Worm (Caenorhabditis elegans) whole organism, L3 larva: ENCODE data around the gene T26C5.4.

Experiments
- R02D3.7 ChIP-seq: fragments of 150-350 bp; optimal IDR thresholded peaks from 2 replicates; lab custom pipeline; 2014; ENCODE audit warnings: missing biosample characterization, missing genetic modification characterization
- ZK546.5 ChIP-seq: sonication (generic microtip); optimal IDR thresholded peaks from 2 replicates; lab custom pipeline; 2017; ENCODE audit warnings: missing biosample characterization, missing genetic modification characterization
- aly-2 ChIP-seq: fragments of 150-350 bp; optimal IDR thresholded peaks from 2 replicates; lab custom pipeline; 2014; ENCODE audit warnings: missing biosample characterization, missing genetic modification characterization
- ama-1 ChIP-seq: fragments of 150-350 bp; optimal IDR thresholded peaks from 2 replicates; lab custom pipeline; 2018
- ceh-28 ChIP-seq: fragments of 150-350 bp; optimal IDR thresholded peaks from 2 replicates; lab custom pipeline; 2014; ENCODE audit warnings: missing biosample characterization, missing genetic modification reagents, missing genetic modification characterization
- ceh-82 ChIP-seq: fragments of 150-350 bp; optimal IDR thresholded peaks from 2 replicates; lab custom pipeline; 2014; ENCODE audit warnings: missing biosample characterization, missing genetic modification characterization
- ceh-9 ChIP-seq: sonication (generic microtip); optimal IDR thresholded peaks from 2 replicates; lab custom pipeline; 2018; ENCODE audit warnings: missing biosample characterization, missing genetic modification characterization
- daf-12 ChIP-seq: fragments of 150-350 bp; optimal IDR thresholded peaks from 2 replicates; lab custom pipeline; 2014; ENCODE audit warnings: missing biosample characterization, missing genetic modification reagents, missing genetic modification characterization
- egl-27 ChIP-seq: sonication (generic microtip); optimal IDR thresholded peaks from 4 replicates; lab custom pipeline; 2017; ENCODE audit warnings: missing biosample characterization, missing genetic modification reagents, missing genetic modification characterization
- egl-5 ChIP-seq: fragments of 150-350 bp; optimal IDR thresholded peaks from 2 replicates; lab custom pipeline; 2017; ENCODE audit warnings: missing biosample characterization, missing genetic modification reagents, missing genetic modification characterization, inconsistent platforms
- elt-2 ChIP-seq: sonication (generic microtip); optimal IDR thresholded peaks from 2 replicates; lab custom pipeline; 2016; ENCODE audit warnings: missing genetic modification reagents, mild to moderate bottlenecking, missing genetic modification characterization, missing compliant biosample characterization
- elt-3 ChIP-seq, 3 experiments: fragments of 150-350 bp in 1 of 3; sonication (generic microtip) in 2 of 3; optimal IDR thresholded peaks; 2 replicates in 2 of 3; 4 replicates in 1 of 3; lab custom pipeline; 2014 to 2017; ENCODE audit warnings: missing biosample characterization in 3 of 3, missing genetic modification characterization in 3 of 3
- eor-1 ChIP-seq, 2 experiments: fragments of 150-350 bp; optimal IDR thresholded peaks; 2 replicates each; lab custom pipeline; 2014 to 2018; ENCODE audit warnings: missing biosample characterization in 2 of 2, missing genetic modification characterization in 2 of 2
- fkh-10 ChIP-seq: sonication (generic microtip); optimal IDR thresholded peaks from 2 replicates; lab custom pipeline; 2017; ENCODE audit warnings: missing biosample characterization, missing genetic modification reagents, missing genetic modification characterization
- hmg-11 ChIP-seq: sonication (generic microtip); optimal IDR thresholded peaks from 2 replicates; lab custom pipeline; 2016; ENCODE audit warnings: missing genetic modification characterization, missing compliant biosample characterization
- jun-1 ChIP-seq: fragments of 150-350 bp; optimal IDR thresholded peaks from 2 replicates; lab custom pipeline; 2014; ENCODE audit warnings: missing biosample characterization, missing genetic modification reagents, missing genetic modification characterization
- lin-15B ChIP-seq: fragments of 150-350 bp; optimal IDR thresholded peaks from 2 replicates; lab custom pipeline; 2014; ENCODE audit warnings: missing biosample characterization, missing genetic modification characterization
- lin-39 ChIP-seq: fragments of 150-350 bp; optimal IDR thresholded peaks from 2 replicates; lab custom pipeline; 2018; ENCODE audit warnings: missing biosample characterization, missing genetic modification reagents, missing genetic modification characterization
- lsy-12 ChIP-seq: sonication (generic microtip); optimal IDR thresholded peaks from 2 replicates; lab custom pipeline; 2016; ENCODE audit warnings: mild to moderate bottlenecking, missing genetic modification characterization, missing compliant biosample characterization
- mdl-1 ChIP-seq: fragments of 150-350 bp; optimal IDR thresholded peaks from 2 replicates; lab custom pipeline; 2014; ENCODE audit warnings: missing biosample characterization, missing genetic modification characterization
- mml-1 ChIP-seq: fragments of 150-350 bp; sonication (generic microtip); optimal IDR thresholded peaks from 3 replicates; lab custom pipeline; 2014; ENCODE audit warnings: missing biosample characterization, missing genetic modification characterization
- nfya-1 ChIP-seq: sonication (generic microtip); optimal IDR thresholded peaks from 2 replicates; lab custom pipeline; 2017; ENCODE audit warnings: missing genetic modification characterization, mild to moderate bottlenecking, missing compliant biosample characterization, antibody characterized with exemption, moderate library complexity; ENCODE audit not compliant: insufficient read depth
- nhr-11 ChIP-seq: fragments of 150-350 bp; optimal IDR thresholded peaks from 2 replicates; lab custom pipeline; 2014; ENCODE audit warnings: missing biosample characterization, missing genetic modification characterization
- nhr-12 ChIP-seq: fragments of 150-350 bp; optimal IDR thresholded peaks from 2 replicates; lab custom pipeline; 2014; ENCODE audit warnings: missing biosample characterization, missing genetic modification characterization
- nhr-237 ChIP-seq: fragments of 150-350 bp; optimal IDR thresholded peaks from 2 replicates; lab custom pipeline; 2014; ENCODE audit warnings: missing biosample characterization, missing genetic modification characterization
- nhr-25 ChIP-seq: sonication (generic microtip); optimal IDR thresholded peaks from 2 replicates; lab custom pipeline; 2017; ENCODE audit warnings: missing biosample characterization, missing genetic modification characterization
- nhr-28 ChIP-seq: fragments of 150-350 bp; optimal IDR thresholded peaks from 2 replicates; lab custom pipeline; 2014; ENCODE audit warnings: missing biosample characterization, missing genetic modification characterization
- nhr-43 ChIP-seq: sonication (generic microtip); optimal IDR thresholded peaks from 2 replicates; lab custom pipeline; 2016; ENCODE audit warnings: mild to moderate bottlenecking, missing genetic modification characterization, missing compliant biosample characterization; ENCODE audit not compliant: poor library complexity, severe bottlenecking
- nhr-76 ChIP-seq: fragments of 150-350 bp; sonication (generic microtip); optimal IDR thresholded peaks from 5 replicates; lab custom pipeline; 2014; ENCODE audit warnings: missing biosample characterization, missing genetic modification characterization
- nhr-77 ChIP-seq: fragments of 150-350 bp; optimal IDR thresholded peaks from 2 replicates; lab custom pipeline; 2014; ENCODE audit warnings: missing biosample characterization, missing genetic modification characterization
- pha-4 ChIP-seq: fragments of 150-350 bp; optimal IDR thresholded peaks from 2 replicates; lab custom pipeline; 2014; ENCODE audit warnings: missing biosample characterization, missing genetic modification reagents, missing genetic modification characterization
- sea-2 ChIP-seq: fragments of 150-350 bp; sonication (generic microtip); optimal IDR thresholded peaks from 4 replicates; lab custom pipeline; 2014; ENCODE audit warnings: missing biosample characterization, missing genetic modification reagents, missing genetic modification characterization
- skn-1 ChIP-seq: fragments of 150-350 bp; optimal IDR thresholded peaks from 2 replicates; lab custom pipeline; 2014; ENCODE audit warnings: missing biosample characterization, missing genetic modification characterization
- tbx-2 ChIP-seq: sonication (generic microtip); optimal IDR thresholded peaks from 2 replicates; lab custom pipeline; 2016; ENCODE audit warnings: mild to moderate bottlenecking, missing genetic modification characterization, missing compliant biosample characterization
- unc-62 ChIP-seq: fragments of 150-350 bp; sonication (generic microtip); optimal IDR thresholded peaks from 4 replicates; lab custom pipeline; 2014; ENCODE audit warnings: missing biosample characterization, missing genetic modification reagents, missing genetic modification characterization
- ztf-11 ChIP-seq: fragments of 150-350 bp; optimal IDR thresholded peaks from 2 replicates; lab custom pipeline; 2014; ENCODE audit warnings: missing biosample characterization, missing genetic modification characterization

T26C5.4 gene

DNA sequence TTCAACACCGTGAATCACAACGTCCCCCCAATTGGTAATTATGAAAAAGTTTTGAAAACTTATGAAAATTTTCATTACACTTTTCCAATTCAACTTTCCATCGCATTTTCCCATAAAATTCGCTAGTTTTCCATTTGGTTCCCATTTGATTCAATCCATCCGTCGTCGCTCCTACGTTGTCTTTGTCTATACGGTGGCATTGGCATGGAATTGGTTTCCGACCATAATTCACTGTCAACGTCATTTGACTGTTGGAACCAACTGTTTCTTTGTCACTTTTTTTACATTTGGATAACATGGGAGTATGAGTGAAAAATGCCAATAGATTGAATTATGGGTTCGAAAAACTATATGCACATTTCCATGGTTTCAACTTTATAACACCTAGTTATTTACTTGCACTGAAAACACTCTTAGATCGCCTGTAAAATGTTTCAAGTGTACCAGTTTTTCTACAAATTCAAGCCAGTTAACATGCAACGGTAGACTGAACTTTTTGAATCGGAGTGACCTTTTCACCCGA lies 7.8 kb upstream of the T26C5.4 start:
- TF ChIP-seq mdl-1 (tag; lab: Kevin White, UChicago) (no peak), nhr-11 (no peak), nhr-28 (no peak), lin-15B (no peak), sea-2 (GFP tag; lab: Kevin White, UChicago) (no peak), nhr-237 (tag; lab: Kevin White, UChicago) (no peak), aly-2 (tag; lab: Kevin White, UChicago) (no peak), skn-1 (no peak), egl-27 (tag; lab: Kevin White, UChicago) (no peak), nhr-76 (tag; lab: Kevin White, UChicago) (no peak), nfya-1 (tag; lab: Kevin White, UChicago) (no peak), ztf-11 (tag; lab: Kevin White, UChicago) (no peak), ceh-82 (tag; lab: Kevin White, UChicago) (no peak), tbx-2 (tag; lab: Kevin White, UChicago) (no peak), ZK546.5 (tag; lab: Kevin White, UChicago) (no peak), jun-1 (tag; lab: Kevin White, UChicago) (no peak), fkh-10 (GFP tag; lab: Kevin White, UChicago) (no peak), lsy-12 (tag; lab: Kevin White, UChicago) (no peak), egl-5 (no peak), mml-1 (tag; lab: Kevin White, UChicago) (no peak)
- TF ChIP-seq, all 47 proteins: peak for 0

- TF ChIP-seq pha-4 (tag; lab: Kevin White, UChicago), result no peak
- TF ChIP-seq mml-1 (tag; lab: Kevin White, UChicago), result no peak
- no peak for TF ChIP-seq lsy-12 (tag; lab: Kevin White, UChicago)
- no peak for TF ChIP-seq eor-1 (tag; optimal IDR thresholded peaks at IDR 0.05; lab: Kevin White, UChicago)
- no peak for TF ChIP-seq ceh-9 (tag; lab: Kevin White, UChicago)
Measured at ce11 chrII:9254187-9254586, 3.9 kb upstream of the T26C5.4 start, which contains the start of gene nlp-82. Gene nlp-82 (minus strand): TSS chrII:9254287.

ce11 chrII:9251529-9251928 lies 1.2 kb upstream of the T26C5.4 start:
- TF ChIP-seq nhr-25 (tag; lab: Kevin White, UChicago), result peak; percentile 19
- no peak for TF ChIP-seq egl-5
- TF ChIP-seq eor-1 (tag; optimal IDR thresholded peaks at IDR 0.05; lab: Kevin White, UChicago), result no peak
- no peak for TF ChIP-seq nhr-12 (tag; lab: Kevin White, UChicago)
- no peak for TF ChIP-seq nhr-77
- no peak for TF ChIP-seq ceh-28 (tag; lab: Kevin White, UChicago)

DNA sequence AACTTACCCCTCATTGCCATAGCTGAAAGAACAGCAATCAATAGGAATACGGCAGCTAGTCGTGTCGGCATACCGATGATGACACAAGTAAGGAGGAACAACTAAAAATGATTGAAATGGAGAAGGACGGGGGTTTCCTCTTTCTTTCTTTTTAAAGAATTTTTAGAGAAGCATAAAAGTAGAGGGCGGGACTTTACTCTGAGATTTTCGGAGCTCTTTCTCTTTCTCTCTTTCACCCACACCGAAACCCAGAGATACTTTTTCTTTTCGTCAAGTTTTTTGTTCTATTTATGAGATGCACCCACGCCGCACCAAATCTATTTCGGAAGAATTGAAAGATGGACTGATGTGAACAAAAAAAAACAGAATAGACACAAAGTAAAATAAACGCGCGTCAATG lies 3.7 kb downstream of the T26C5.4 start, which contains the start of gene T26C5.5:
TSS of gene T26C5.5 (minus strand) at position 101 of the 400 bp plus-strand sequence.
- no peak for TF ChIP-seq egl-5
- TF ChIP-seq eor-1 (tag; optimal IDR thresholded peaks at IDR 0.05; lab: Kevin White, UChicago), result no peak
- TF ChIP-seq lin-39 (tag; lab: Kevin White, UChicago), result no peak
- no peak for TF ChIP-seq nhr-77
- TF ChIP-seq ztf-11 (tag; lab: Kevin White, UChicago), result no peak
- TF ChIP-seq unc-62, result no peak
- TF ChIP-seq ZK546.5 (tag; lab: Kevin White, UChicago), result no peak
- TF ChIP-seq nhr-25 (tag; lab: Kevin White, UChicago), result no peak
- TF ChIP-seq daf-12 (tag; lab: Kevin White, UChicago), result no peak
- no peak for TF ChIP-seq aly-2 (tag; lab: Kevin White, UChicago)
- no peak for TF ChIP-seq elt-3 (tag; optimal IDR thresholded peaks at IDR 0.05; lab: Kevin White, UChicago)
- TF ChIP-seq mml-1 (tag; lab: Kevin White, UChicago), result no peak
- TF ChIP-seq nhr-43 (tag; lab: Kevin White, UChicago), result no peak
- no peak for TF ChIP-seq skn-1

DNA sequence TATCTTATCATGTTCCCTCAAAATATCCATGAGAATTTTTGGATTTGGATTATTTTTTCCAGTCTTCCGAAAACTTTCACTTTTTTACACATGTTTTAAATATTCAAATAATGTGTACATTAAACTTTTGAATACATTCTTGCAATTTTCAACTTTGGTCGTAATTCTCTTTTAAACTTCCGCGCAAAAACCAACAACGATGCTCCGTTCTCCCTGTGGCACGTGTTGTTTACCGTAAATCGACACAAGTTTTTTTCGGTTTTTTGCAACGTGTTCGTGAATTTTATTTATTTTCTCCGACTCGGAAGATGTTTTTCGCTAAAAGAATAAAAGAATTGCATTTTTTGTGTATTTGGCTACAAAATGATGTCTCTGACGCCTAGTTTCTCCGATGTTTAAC lies 7.5 kb downstream of the T26C5.4 start:
- TF ChIP-seq lin-15B, result peak; percentile 42
- no peak for TF ChIP-seq aly-2 (tag; lab: Kevin White, UChicago)
- TF ChIP-seq hmg-11 (tag; lab: Kevin White, UChicago), result peak; percentile 17
- peak; percentile 94 for TF ChIP-seq R02D3.7 (tag; lab: Kevin White, UChicago)
- peak; percentile 54 for TF ChIP-seq nfya-1 (tag; lab: Kevin White, UChicago)
- TF ChIP-seq ama-1 (lab: Kevin White, UChicago), result peak; percentile 24
- TF ChIP-seq sea-2 (GFP tag; lab: Kevin White, UChicago), result no peak
- peak; percentile 14 for TF ChIP-seq elt-2 (tag; lab: Kevin White, UChicago)
- TF ChIP-seq pha-4 (tag; lab: Kevin White, UChicago), result peak; percentile 94
